Worm (Caenorhabditis elegans) whole organism, L4 larva: ENCODE results near the gene W02B3.4.

Experiments
- Y48G9A.11 ChIP-seq: fragments of 200-800 bp; sonication (Bioruptor generic); IDR thresholded peaks from 2 replicates; pipeline ENCODE4 v1.3.6; 2022; ENCODE audit warnings: missing genetic modification reagents, missing genetic modification characterization, missing compliant biosample characterization
- ceh-28 ChIP-seq: fragments of 150-350 bp; optimal IDR thresholded peaks from 2 replicates; lab custom pipeline; 2014; ENCODE audit warnings: missing biosample characterization, missing genetic modification reagents, missing genetic modification characterization
- ceh-44 ChIP-seq: fragments of 200-800 bp; sonication (Bioruptor generic); IDR thresholded peaks from 2 replicates; pipeline ENCODE4 v1.3.6; 2022; ENCODE audit warnings: missing genetic modification reagents, missing genetic modification characterization, missing compliant biosample characterization
- ceh-82 ChIP-seq: sonication (generic microtip); optimal IDR thresholded peaks from 2 replicates; lab custom pipeline; 2017; ENCODE audit warnings: missing biosample characterization, missing genetic modification characterization
- ctbp-1 ChIP-seq: fragments of 200-800 bp; sonication (Bioruptor generic); IDR thresholded peaks from 2 replicates; pipeline ENCODE4 v1.3.6; 2022; ENCODE audit warnings: missing genetic modification reagents, missing genetic modification characterization, missing compliant biosample characterization
- daf-12 ChIP-seq: fragments of 150-350 bp; optimal IDR thresholded peaks from 2 replicates; lab custom pipeline; 2014; ENCODE audit warnings: missing biosample characterization, missing genetic modification reagents, missing genetic modification characterization
- daf-16 ChIP-seq, 3 experiments: sonication (generic microtip); optimal IDR thresholded peaks; 2 replicates each; lab custom pipeline; 2016 to 2017; ENCODE audit warnings: missing genetic modification characterization in 3 of 3, missing genetic modification reagents in 3 of 3, mild to moderate bottlenecking in 2 of 3, missing compliant biosample characterization in 2 of 3, missing biosample characterization in 1 of 3, moderate library complexity in 1 of 3
- dmd-6 ChIP-seq: fragments of 200-800 bp; sonication (Bioruptor generic); IDR thresholded peaks from 2 replicates; pipeline ENCODE4 v1.3.6; 2022; ENCODE audit warnings: missing genetic modification reagents, missing genetic modification characterization, missing compliant biosample characterization
- dpl-1 ChIP-seq: fragments of 150-350 bp; optimal IDR thresholded peaks from 2 replicates; lab custom pipeline; 2014; ENCODE audit warnings: missing biosample characterization, missing genetic modification reagents, missing genetic modification characterization
- dve-1 ChIP-seq: sonication (generic microtip); optimal IDR thresholded peaks from 2 replicates; lab custom pipeline; 2017; ENCODE audit warnings: antibody characterized with exemption, mild to moderate bottlenecking, missing genetic modification characterization, missing compliant biosample characterization; ENCODE audit not compliant: insufficient read depth
- egl-27 ChIP-seq: sonication (generic microtip); optimal IDR thresholded peaks from 3 replicates; lab custom pipeline; 2017; ENCODE audit warnings: missing biosample characterization, missing genetic modification reagents, missing genetic modification characterization
- fos-1 ChIP-seq: fragments of 150-350 bp; optimal IDR thresholded peaks from 2 replicates; lab custom pipeline; 2014; ENCODE audit warnings: missing biosample characterization, missing genetic modification characterization
- hlh-11 ChIP-seq: fragments of 200-800 bp; sonication (Bioruptor generic); optimal IDR thresholded peaks from 2 replicates; lab custom pipeline; 2018; ENCODE audit warnings: mild to moderate bottlenecking, missing genetic modification characterization, missing compliant biosample characterization
- hlh-30 ChIP-seq: sonication (generic microtip); optimal IDR thresholded peaks from 2 replicates; lab custom pipeline; 2017; ENCODE audit warnings: antibody characterized with exemption, mild to moderate bottlenecking, missing genetic modification characterization, missing compliant biosample characterization; ENCODE audit not compliant: insufficient read depth
- jun-1 ChIP-seq: fragments of 150-350 bp; optimal IDR thresholded peaks from 2 replicates; lab custom pipeline; 2014; ENCODE audit warnings: missing biosample characterization, missing genetic modification reagents, missing genetic modification characterization
- lin-1 ChIP-seq: fragments of 200-800 bp; sonication (Bioruptor generic); IDR thresholded peaks from 2 replicates; pipeline ENCODE4 v1.3.6; 2022; ENCODE audit warnings: missing genetic modification reagents, missing genetic modification characterization, missing compliant biosample characterization
- lin-39 ChIP-seq: fragments of 150-350 bp; optimal IDR thresholded peaks from 2 replicates; lab custom pipeline; 2014; ENCODE audit warnings: missing biosample characterization, missing genetic modification reagents, missing genetic modification characterization
- lir-3 ChIP-seq: sonication (generic microtip); optimal IDR thresholded peaks from 2 replicates; lab custom pipeline; 2016; ENCODE audit warnings: mild to moderate bottlenecking, missing genetic modification characterization, missing compliant biosample characterization
- lsy-2 ChIP-seq, 2 experiments: fragments of 150-350 bp in 1 of 2; sonication (generic microtip) in 1 of 2; optimal IDR thresholded peaks; 2 replicates each; lab custom pipeline; 2014 to 2017; ENCODE audit warnings: missing biosample characterization in 2 of 2, missing genetic modification characterization in 2 of 2
- madf-5 ChIP-seq, 2 experiments: fragments of 200-800 bp; sonication (Bioruptor generic); IDR thresholded peaks; 2 replicates each; pipeline ENCODE4 v1.3.6; 2022; ENCODE audit warnings: missing compliant biosample characterization in 2 of 2, missing genetic modification characterization in 2 of 2
- madf-9 ChIP-seq: fragments of 200-800 bp; sonication (Bioruptor generic); conservative IDR thresholded peaks from 2 replicates; pipeline ENCODE4 v1.3.6; 2022; ENCODE audit warnings: missing genetic modification reagents, missing genetic modification characterization, missing compliant biosample characterization
- mdl-1 ChIP-seq, 2 experiments: fragments of 150-350 bp in 1 of 2; sonication (generic microtip) in 1 of 2; optimal IDR thresholded peaks; 2 replicates each; lab custom pipeline; 2014 to 2017; ENCODE audit warnings: missing biosample characterization in 2 of 2, missing genetic modification characterization in 2 of 2
- mep-1 ChIP-seq: fragments of 150-350 bp; sonication (generic microtip); optimal IDR thresholded peaks from 3 replicates; lab custom pipeline; 2014; ENCODE audit warnings: missing biosample characterization, missing genetic modification characterization
- mes-2 ChIP-seq: sonication (generic microtip); optimal IDR thresholded peaks from 2 replicates; lab custom pipeline; 2016; ENCODE audit warnings: missing genotype, mild to moderate bottlenecking, missing genetic modification characterization, missing compliant biosample characterization; ENCODE audit not compliant: poor library complexity, severe bottlenecking
- mxl-2 ChIP-seq: fragments of 200-800 bp; sonication (Bioruptor generic); conservative IDR thresholded peaks from 2 replicates; pipeline ENCODE4 v1.3.6; 2022; ENCODE audit warnings: missing genetic modification reagents, missing genetic modification characterization, missing compliant biosample characterization
- mxl-3 ChIP-seq: fragments of 200-800 bp; sonication (Bioruptor generic); optimal IDR thresholded peaks from 2 replicates; lab custom pipeline; 2018; ENCODE audit warnings: mild to moderate bottlenecking, missing genetic modification characterization, missing compliant biosample characterization
- nhr-28 ChIP-seq: fragments of 150-350 bp; optimal IDR thresholded peaks from 2 replicates; lab custom pipeline; 2014; ENCODE audit warnings: missing biosample characterization, missing genetic modification characterization
- nhr-6 ChIP-seq: fragments of 150-350 bp; optimal IDR thresholded peaks from 2 replicates; lab custom pipeline; 2014; ENCODE audit warnings: missing biosample characterization, missing genetic modification characterization
- nhr-77 ChIP-seq: fragments of 150-350 bp; optimal IDR thresholded peaks from 2 replicates; lab custom pipeline; 2014; ENCODE audit warnings: missing biosample characterization, missing genetic modification characterization
- pha-4 ChIP-seq, 2 experiments: fragments of 150-350 bp in 1 of 2; fragments of 200-800 bp in 1 of 2; sonication (Bioruptor generic) in 1 of 2; IDR thresholded peaks in 1 of 2; optimal IDR thresholded peaks in 1 of 2; 2 replicates each; pipeline versions ENCODE4 v1.3.6 to Lab custom; 2014 to 2022; ENCODE audit warnings: missing genetic modification characterization in 2 of 2, missing genetic modification reagents in 2 of 2, missing biosample characterization in 1 of 2, missing compliant biosample characterization in 1 of 2
- php-3 ChIP-seq: fragments of 200-800 bp; sonication (Bioruptor generic); IDR thresholded peaks from 2 replicates; pipeline ENCODE4 v1.3.6; 2022; ENCODE audit warnings: missing genetic modification reagents, missing genetic modification characterization, missing compliant biosample characterization
- pqm-1 ChIP-seq: sonication (generic microtip); optimal IDR thresholded peaks from 2 replicates; lab custom pipeline; 2017; ENCODE audit warnings: missing biosample characterization, missing genetic modification characterization
- saeg-2 ChIP-seq: fragments of 200-800 bp; sonication (Bioruptor generic); IDR thresholded peaks from 2 replicates; pipeline ENCODE4 v1.3.6; 2022; ENCODE audit warnings: missing genetic modification reagents, missing genetic modification characterization, missing compliant biosample characterization
- set-16 ChIP-seq: fragments of 200-800 bp; sonication (Bioruptor generic); IDR thresholded peaks from 2 replicates; pipeline ENCODE4 v1.3.6; 2022; ENCODE audit warnings: missing genetic modification reagents, missing genetic modification characterization, missing compliant biosample characterization

W02B3.4 gene

ce11 chrIII:656660-657059, 26.6 kb downstream of the W02B3.4 start:
- TF ChIP-seq daf-12 (no peak), php-3 (GFP tag; lab: Robert Waterston, UW) (no peak), saeg-2 (GFP tag; lab: Robert Waterston, UW) (no peak), hlh-11 (tag; lab: Kevin White, UChicago) (no peak), ctbp-1 (GFP tag; lab: Robert Waterston, UW) (no peak), fos-1 (tag; lab: Kevin White, UChicago) (no peak), hlh-30 (tag; lab: Kevin White, UChicago) (no peak), mep-1 (no peak), lin-39 (no peak), nhr-28 (tag; lab: Kevin White, UChicago) (no peak), jun-1 (no peak), madf-5 (GFP tag; IDR thresholded peaks at IDR 0.05; lab: Robert Waterston, UW) (no peak), egl-27 (tag; lab: Kevin White, UChicago) (no peak), Y48G9A.11 (GFP tag; lab: Robert Waterston, UW) (no peak)
- TF ChIP-seq, all 104 proteins: peak for 0

- TF ChIP-seq ceh-44 (GFP tag; lab: Robert Waterston, UW): no peak
- peak in 1 of 2 experiments; percentile 21 for TF ChIP-seq mdl-1 (tag; optimal IDR thresholded peaks at IDR 0.05; lab: Kevin White, UChicago)
- peak; percentile 76 for TF ChIP-seq hlh-30 (tag; lab: Kevin White, UChicago)
- TF ChIP-seq ceh-82: no peak
- TF ChIP-seq lin-1 (GFP tag; lab: Robert Waterston, UW): no peak
- no peak for TF ChIP-seq set-16 (GFP tag; lab: Robert Waterston, UW)
- TF ChIP-seq madf-9 (GFP tag; lab: Robert Waterston, UW): 0 out of 2 replicates have a peak, but pooled peaks have one; percentile 46
- TF ChIP-seq mxl-3 (GFP tag; lab: Kevin White, UChicago): peak; percentile 42
Observed at ce11 chrIII:654365-654764, 28.9 kb downstream of the W02B3.4 start.

DNA sequence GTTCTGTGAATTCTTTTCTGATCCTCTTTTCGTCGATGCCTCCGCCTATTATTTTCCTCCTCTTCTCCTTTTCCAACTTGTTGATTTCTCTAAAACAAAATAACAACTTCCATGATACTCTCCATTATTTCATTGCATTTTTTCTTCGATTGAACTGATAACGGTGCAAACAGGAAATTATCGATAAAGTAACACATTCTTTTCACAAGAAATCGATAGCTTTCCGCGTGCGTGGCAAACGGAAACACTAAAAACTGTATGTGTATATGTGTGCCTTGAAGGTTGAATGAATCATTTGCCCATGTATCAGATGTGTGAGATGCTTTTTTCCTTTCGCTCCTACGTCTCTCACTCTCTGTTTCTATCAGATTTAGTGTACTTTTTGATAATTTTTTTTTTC, 31.6 kb downstream of the W02B3.4 start:
- TF ChIP-seq mxl-2 (GFP tag; lab: Robert Waterston, UW) (no peak), lir-3 (no peak), hlh-11 (tag; lab: Kevin White, UChicago) (peak; percentile 58), pqm-1 (tag; lab: Kevin White, UChicago) (peak; percentile 88), php-3 (GFP tag; lab: Robert Waterston, UW) (0 out of 2 replicates have a peak, but pooled peaks have one; percentile 14), nhr-6 (tag; lab: Kevin White, UChicago) (peak; percentile 14), nhr-28 (tag; lab: Kevin White, UChicago) (peak; percentile 78), hlh-30 (tag; lab: Kevin White, UChicago) (peak; percentile 45), dmd-6 (GFP tag; lab: Robert Waterston, UW) (peak; percentile 45), dpl-1 (GFP tag; lab: Kevin White, UChicago) (no peak), nhr-77 (tag; lab: Kevin White, UChicago) (peak; percentile 18), mdl-1 (tag; optimal IDR thresholded peaks at IDR 0.05; lab: Kevin White, UChicago) (peak in 1 of 2 experiments; percentile 14), mes-2 (peak; percentile 36), ceh-28 (tag; lab: Kevin White, UChicago) (peak; percentile 6), dve-1 (peak; percentile 49), lsy-2 (tag; optimal IDR thresholded peaks at IDR 0.05; lab: Kevin White, UChicago) (peak in 1 of 2 experiments; percentile 6), pha-4 (GFP tag; IDR thresholded peaks at IDR 0.05; lab: Robert Waterston, UW) (no peak), pha-4 (tag; optimal IDR thresholded peaks at IDR 0.05; lab: Kevin White, UChicago) (peak; percentile 31), egl-27 (tag; lab: Kevin White, UChicago) (no peak), daf-16 (GFP tag; optimal IDR thresholded peaks at IDR 0.05; lab: Kevin White, UChicago) (no peak), daf-16 (tag; optimal IDR thresholded peaks at IDR 0.05; lab: Kevin White, UChicago) (peak; percentile 91)
